Fruit fly (Drosophila melanogaster) whole organism, prepupa: Measurements from ENCODE around the gene CstF64.

Experiments used
- Blimp-1 ChIP-seq: fragments of 200-800 bp; sonication (Bioruptor generic); optimal IDR thresholded peaks from 3 replicates; lab custom pipeline; 2017; ENCODE audit warnings: missing biosample characterization, missing genetic modification characterization, mild to moderate bottlenecking, moderate library complexity, missing genetic modification reagents
- CG10669 ChIP-seq: fragments of 200-800 bp; sonication (Bioruptor generic); optimal IDR thresholded peaks from 3 replicates; lab custom pipeline; 2018; ENCODE audit warnings: missing biosample characterization, mild to moderate bottlenecking, missing genetic modification characterization, moderate library complexity
- CG11294 ChIP-seq: fragments of 200-800 bp; sonication (Bioruptor generic); IDR thresholded peaks from 2 replicates; pipeline ENCODE4 v1.3.6; 2022; ENCODE audit warnings: missing biosample characterization, missing genetic modification characterization
- CG11762 ChIP-seq: fragments of 200-800 bp; sonication (Bioruptor generic); optimal IDR thresholded peaks from 3 replicates; lab custom pipeline; 2016; ENCODE audit warnings: missing biosample characterization, missing genetic modification characterization; ENCODE audit not compliant: insufficient read depth
- CG11902 ChIP-seq: fragments of 200-800 bp; sonication (Bioruptor generic); optimal IDR thresholded peaks from 3 replicates; lab custom pipeline; 2016; ENCODE audit warnings: missing biosample characterization, missing genetic modification characterization
- CG16779 ChIP-seq: fragments of 200-800 bp; sonication (Bioruptor generic); optimal IDR thresholded peaks from 3 replicates; lab custom pipeline; 2017; ENCODE audit warnings: missing biosample characterization, mild to moderate bottlenecking, missing genetic modification characterization
- CG31627 ChIP-seq: fragments of 200-800 bp; sonication (Bioruptor generic); optimal IDR thresholded peaks from 3 replicates; lab custom pipeline; 2016; ENCODE audit warnings: missing biosample characterization, missing genetic modification characterization
- CG32006 ChIP-seq: fragments of 200-800 bp; sonication (Bioruptor generic); optimal IDR thresholded peaks from 3 replicates; lab custom pipeline; 2017; ENCODE audit warnings: missing biosample characterization, mild to moderate bottlenecking, missing genetic modification characterization
- CG34406 ChIP-seq: fragments of 200-800 bp; sonication (Bioruptor generic); optimal IDR thresholded peaks from 3 replicates; lab custom pipeline; 2016; ENCODE audit warnings: missing biosample characterization, missing genetic modification characterization
- CG4318 ChIP-seq: fragments of 200-800 bp; sonication (Bioruptor generic); optimal IDR thresholded peaks from 3 replicates; lab custom pipeline; 2017; ENCODE audit warnings: missing biosample characterization, mild to moderate bottlenecking, missing genetic modification characterization
- CG6276 ChIP-seq: fragments of 200-800 bp; sonication (Bioruptor generic); optimal IDR thresholded peaks from 2 replicates; lab custom pipeline; 2017; ENCODE audit warnings: missing biosample characterization, mild to moderate bottlenecking, missing genetic modification characterization
- CG6792 ChIP-seq: fragments of 200-800 bp; sonication (Bioruptor generic); optimal IDR thresholded peaks from 3 replicates; lab custom pipeline; 2016; ENCODE audit warnings: missing biosample characterization, missing genetic modification characterization
- CG6854 ChIP-seq: fragments of 200-800 bp; sonication (Bioruptor generic); optimal IDR thresholded peaks from 2 replicates; lab custom pipeline; 2017; ENCODE audit warnings: missing biosample characterization, mild to moderate bottlenecking, missing genetic modification characterization
- CG7368 ChIP-seq: fragments of 200-800 bp; sonication (Bioruptor generic); optimal IDR thresholded peaks from 3 replicates; lab custom pipeline; 2016; ENCODE audit warnings: missing biosample characterization, missing genetic modification characterization
- CG8632 ChIP-seq: fragments of 200-800 bp; sonication (Bioruptor generic); optimal IDR thresholded peaks from 3 replicates; lab custom pipeline; 2016; ENCODE audit warnings: missing biosample characterization, missing genetic modification characterization
- CG9139 ChIP-seq: fragments of 200-800 bp; sonication (Bioruptor generic); optimal IDR thresholded peaks from 3 replicates; lab custom pipeline; 2017; ENCODE audit warnings: missing biosample characterization, mild to moderate bottlenecking, missing genetic modification characterization
- Eip75B ChIP-seq: fragments of 200-800 bp; sonication (Bioruptor generic); optimal IDR thresholded peaks from 3 replicates; lab custom pipeline; 2016; ENCODE audit warnings: missing biosample characterization, missing genetic modification characterization
- Eip93F ChIP-seq: fragments of 200-800 bp; sonication (Bioruptor generic); optimal IDR thresholded peaks from 2 replicates; lab custom pipeline; 2016; ENCODE audit warnings: missing biosample characterization, mild to moderate bottlenecking, missing genetic modification characterization
- Ets21C ChIP-seq: fragments of 200-800 bp; sonication (Bioruptor generic); optimal IDR thresholded peaks from 3 replicates; lab custom pipeline; 2016; ENCODE audit warnings: missing biosample characterization, missing genetic modification characterization
- Hr39 ChIP-seq: fragments of 200-800 bp; sonication (Bioruptor generic); optimal IDR thresholded peaks from 2 replicates; lab custom pipeline; 2016; ENCODE audit warnings: missing biosample characterization, missing genetic modification characterization
- Lpt ChIP-seq: fragments of 200-800 bp; sonication (Bioruptor generic); optimal IDR thresholded peaks from 3 replicates; lab custom pipeline; 2016; ENCODE audit warnings: missing biosample characterization, missing genetic modification characterization
- Met ChIP-seq: fragments of 200-800 bp; sonication (Bioruptor generic); optimal IDR thresholded peaks from 3 replicates; lab custom pipeline; 2016; ENCODE audit warnings: missing biosample characterization, missing genetic modification characterization
- Smox ChIP-seq: fragments of 200-800 bp; sonication (Bioruptor generic); optimal IDR thresholded peaks from 3 replicates; lab custom pipeline; 2016; ENCODE audit warnings: missing biosample characterization, missing genetic modification characterization
- Sox14 ChIP-seq: fragments of 200-800 bp; sonication (Bioruptor generic); optimal IDR thresholded peaks from 3 replicates; lab custom pipeline; 2016; ENCODE audit warnings: missing biosample characterization, missing genetic modification characterization
- Sox15 ChIP-seq: fragments of 200-800 bp; sonication (Bioruptor generic); optimal IDR thresholded peaks from 3 replicates; lab custom pipeline; 2016; ENCODE audit warnings: missing biosample characterization, missing genetic modification characterization
- achi ChIP-seq: fragments of 200-800 bp; sonication (Bioruptor generic); optimal IDR thresholded peaks from 3 replicates; lab custom pipeline; 2016; ENCODE audit warnings: missing biosample characterization, missing genetic modification characterization
- cyc ChIP-seq: fragments of 200-800 bp; sonication (Bioruptor generic); optimal IDR thresholded peaks from 3 replicates; lab custom pipeline; 2016; ENCODE audit warnings: missing biosample characterization, missing genetic modification characterization
- eg ChIP-seq: fragments of 200-800 bp; sonication (Bioruptor generic); IDR thresholded peaks from 3 replicates; pipeline ENCODE4 v1.3.6; 2022; ENCODE audit warnings: missing biosample characterization, missing genetic modification characterization
- fd59A ChIP-seq: fragments of 200-800 bp; sonication (Bioruptor generic); optimal IDR thresholded peaks from 2 replicates; lab custom pipeline; 2017; ENCODE audit warnings: missing biosample characterization, mild to moderate bottlenecking, missing genetic modification characterization, missing genetic modification reagents
- fd85E ChIP-seq: fragments of 200-800 bp; sonication (Bioruptor generic); optimal IDR thresholded peaks from 3 replicates; lab custom pipeline; 2016; ENCODE audit warnings: missing biosample characterization, missing genetic modification characterization
- fkh ChIP-seq: fragments of 200-800 bp; sonication (Bioruptor generic); optimal IDR thresholded peaks from 3 replicates; lab custom pipeline; 2017; ENCODE audit warnings: missing biosample characterization, mild to moderate bottlenecking, missing genetic modification characterization, moderate library complexity
- lz ChIP-seq: fragments of 200-800 bp; sonication (Bioruptor generic); optimal IDR thresholded peaks from 3 replicates; lab custom pipeline; 2016; ENCODE audit warnings: missing biosample characterization, missing genetic modification characterization
- pdm3 ChIP-seq: fragments of 200-800 bp; sonication (Bioruptor generic); optimal IDR thresholded peaks from 3 replicates; lab custom pipeline; 2016; ENCODE audit warnings: missing biosample characterization, missing genetic modification characterization
- salr ChIP-seq, 2 experiments: fragments of 200-800 bp; sonication (Bioruptor generic); optimal IDR thresholded peaks; 3 replicates each; lab custom pipeline; 2016 to 2018; ENCODE audit warnings: missing biosample characterization in 2 of 2, missing genetic modification characterization in 2 of 2, mild to moderate bottlenecking in 1 of 2
- spab ChIP-seq: fragments of 200-800 bp; sonication (Bioruptor generic); optimal IDR thresholded peaks from 2 replicates; lab custom pipeline; 2017; ENCODE audit warnings: missing biosample characterization, mild to moderate bottlenecking, missing genetic modification characterization, missing genetic modification reagents
- svp ChIP-seq: fragments of 200-800 bp; sonication (Bioruptor generic); peaks from one replicate; lab custom pipeline; 2016; ENCODE audit warnings: missing biosample characterization, missing genetic modification characterization
- vri ChIP-seq: fragments of 200-800 bp; sonication (Bioruptor generic); optimal IDR thresholded peaks from 3 replicates; lab custom pipeline; 2016; ENCODE audit warnings: missing biosample characterization, mild to moderate bottlenecking, missing genetic modification characterization

CstF64 gene

DNA sequence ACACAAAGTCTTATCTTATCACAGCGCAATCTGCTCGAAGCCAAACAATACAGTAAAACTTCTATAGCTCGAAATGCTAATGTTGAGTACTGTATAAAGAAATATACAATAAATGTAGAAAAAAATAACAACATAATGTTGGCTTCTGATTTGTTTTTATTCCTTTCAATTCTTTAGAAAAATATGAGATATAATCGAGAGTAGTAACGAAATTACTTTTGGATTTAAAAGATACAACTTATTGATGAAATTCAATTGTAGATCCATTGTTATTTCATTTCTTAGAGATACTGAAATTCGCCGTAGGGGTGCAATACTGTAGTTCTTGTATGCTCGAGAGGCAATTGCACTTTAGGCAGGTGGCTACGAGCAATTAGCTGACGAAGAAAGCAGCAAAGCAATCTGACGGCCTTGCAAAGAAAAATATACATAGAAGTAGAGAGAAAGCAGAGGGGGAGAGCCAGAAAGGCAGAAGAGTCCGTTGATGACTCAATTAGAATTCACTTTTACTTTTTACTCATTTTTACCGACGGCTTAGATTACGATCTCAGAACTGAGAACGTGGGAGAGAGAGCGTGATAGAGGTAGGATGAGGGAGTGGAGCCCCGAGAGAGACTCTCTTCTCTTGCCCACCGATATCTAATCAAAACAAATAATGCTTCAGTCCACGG, 11.2 kb downstream of the CstF64 start (continued):
- TF ChIP-seq salr (GFP tag; optimal IDR thresholded peaks at IDR 0.05; lab: Kevin White, UChicago) (peak in 1 of 2 experiments; percentile 54), spab (no peak), CG9139 (no peak), vri (GFP tag; lab: Kevin White, UChicago) (peak; percentile 70), eg (GFP tag; lab: Robert Waterston, UW) (peak; percentile 55; the same call in 2 of the 3 replicates), Met (GFP tag; lab: Kevin White, UChicago) (no peak), CG4318 (GFP tag; lab: Kevin White, UChicago) (no peak), CG11294 (peak; percentile 11; the same call in 1 of the 2 replicates), Eip75B (peak; percentile 74), CG6854 (GFP tag; lab: Kevin White, UChicago) (no peak), Smox (GFP tag; lab: Kevin White, UChicago) (no peak), CG34406 (no peak), CG8632 (no peak), cyc (peak; percentile 44), Hr39 (GFP tag; lab: Kevin White, UChicago) (peak; percentile 44), CG6276 (GFP tag; lab: Kevin White, UChicago) (no peak), fkh (peak; percentile 25), Eip93F (GFP tag; lab: Kevin White, UChicago) (no peak), Blimp-1 (GFP tag; lab: Kevin White, UChicago) (peak; percentile 26), Ets21C (GFP tag; lab: Kevin White, UChicago) (peak; percentile 38), Sox15 (GFP tag; lab: Kevin White, UChicago) (no peak), svp (GFP tag; lab: Kevin White, UChicago) (peak; percentile 90), fd59A (GFP tag; lab: Kevin White, UChicago) (peak; percentile 1), Sox14 (GFP tag; lab: Kevin White, UChicago) (peak; percentile 37), fd85E (no peak), lz (GFP tag; lab: Kevin White, UChicago) (peak; percentile 75), CG16779 (tag; lab: Kevin White, UChicago) (no peak), CG11902 (GFP tag; lab: Kevin White, UChicago) (no peak), achi (peak; percentile 51)

DNA sequence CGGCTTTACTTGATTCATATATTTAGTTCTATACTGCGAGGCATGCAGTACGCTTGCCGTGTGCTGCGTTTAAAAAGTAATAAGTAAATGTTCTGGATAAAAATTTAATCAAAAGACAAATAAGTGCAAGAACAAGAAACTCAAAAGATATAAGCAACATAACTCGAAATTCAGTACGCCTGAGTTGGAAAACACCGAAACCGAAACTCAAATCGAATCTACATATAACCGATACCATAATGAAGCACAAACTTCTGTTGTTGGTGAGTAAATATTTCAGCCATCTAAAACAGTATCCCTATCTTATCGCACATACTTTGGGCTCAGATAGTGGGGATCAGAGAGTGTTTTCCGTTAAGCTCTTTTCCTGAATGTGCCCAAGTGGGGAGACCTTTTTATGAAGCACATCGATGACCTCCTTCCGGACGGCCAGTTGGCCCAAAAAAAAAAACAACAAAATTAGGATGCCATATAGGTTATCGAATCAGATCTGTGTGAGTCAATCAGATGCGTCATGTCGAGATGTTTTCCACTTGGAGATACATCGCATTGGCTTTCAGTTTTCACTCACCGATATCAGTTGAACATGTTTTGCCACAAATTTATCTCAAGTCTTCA, 11.8 kb downstream of the CstF64 start, which contains the start of gene CG31230:
Gene CG31230 (plus strand): TSS at position 568 of the 618 bp plus-strand sequence.
- TF ChIP-seq CG7368 (GFP tag; lab: Kevin White, UChicago) = no peak
- TF ChIP-seq Lpt (GFP tag; lab: Kevin White, UChicago) = no peak
- TF ChIP-seq svp (GFP tag; lab: Kevin White, UChicago) = peak; percentile 46
- TF ChIP-seq fkh = peak; percentile 78
- TF ChIP-seq, all 60 proteins: peak for 2

DNA sequence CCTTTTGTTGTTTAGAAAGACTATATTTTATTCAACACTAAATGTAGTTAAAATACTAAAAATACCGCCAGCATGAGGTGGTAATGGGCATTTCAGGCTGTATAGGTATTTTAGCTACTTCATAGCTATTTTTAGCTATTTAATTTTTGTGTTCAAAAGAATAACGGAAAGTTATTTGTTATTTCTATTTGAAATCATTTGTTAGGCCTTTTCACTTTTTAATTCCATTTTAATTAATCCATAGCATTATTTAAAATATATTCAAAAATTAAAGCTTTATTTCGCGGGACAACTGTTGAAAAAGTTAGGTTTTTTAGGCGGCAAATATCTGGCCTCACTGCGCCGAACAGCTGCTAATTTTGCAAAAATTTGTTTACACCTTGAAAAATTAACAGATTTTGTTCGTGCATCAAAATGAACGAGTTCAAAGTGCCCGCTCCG, 18.1 kb downstream of the CstF64 start, which contains the start of the genes dind and CG7706:
Gene dind (minus strand): TSS at position 40 of the 441 bp plus-strand sequence.
Gene CG7706 (plus strand): TSS at position 319 of the 441 bp plus-strand sequence.
- TF ChIP-seq CG32006 = no peak
- no peak for TF ChIP-seq CG11762
- TF ChIP-seq Sox15 (GFP tag; lab: Kevin White, UChicago) = no peak
- TF ChIP-seq CG6792 (GFP tag; lab: Kevin White, UChicago) = no peak
- no peak for TF ChIP-seq pdm3 (GFP tag; lab: Kevin White, UChicago)
- peak; percentile 8 for TF ChIP-seq CG31627 (GFP tag; lab: Kevin White, UChicago)
- no peak for TF ChIP-seq CG9139
- TF ChIP-seq svp (GFP tag; lab: Kevin White, UChicago) = peak; percentile 81
- no peak for TF ChIP-seq Eip75B
- no peak for TF ChIP-seq CG7368 (GFP tag; lab: Kevin White, UChicago)
- no peak for TF ChIP-seq salr (GFP tag; optimal IDR thresholded peaks at IDR 0.05; lab: Kevin White, UChicago)
- TF ChIP-seq CG10669 (GFP tag; lab: Kevin White, UChicago) = no peak
- TF ChIP-seq fd59A (GFP tag; lab: Kevin White, UChicago) = no peak
